Worm (Caenorhabditis elegans): ENCODE data around the gene col-168.

The col-168 gene

ce11 chrX:6292812-6293211 is 33.4 kb upstream of the col-168 start, which contains the start of gene mom-1:
mom-1 (plus strand) TSS chrX:6293112.
- TF ChIP-seq T22C8.4 (GFP tag; IDR thresholded peaks at IDR 0.05) (no peak), tab-1 (GFP tag; IDR thresholded peaks at IDR 0.05) (no peak), klf-2 (GFP tag; conservative IDR thresholded peaks at IDR 0.05) (no peak), ztf-29 (GFP tag; IDR thresholded peaks at IDR 0.05) (no peak), ref-1 (GFP tag; conservative IDR thresholded peaks at IDR 0.05) (no peak), med-1 (GFP tag; optimal IDR thresholded peaks at IDR 0.05; ENCODE audit: insufficient read depth) (no peak), cog-1 (tag; optimal IDR thresholded peaks at IDR 0.05) (no peak), flt-1 (GFP tag; IDR thresholded peaks at IDR 0.05) (no peak), ztf-23 (GFP tag; IDR thresholded peaks at IDR 0.05) (no peak)

ce11 chrX:6296402-6296844 is 29.8 kb upstream of the col-168 start:
- TF ChIP-seq T22C8.4 (GFP tag; IDR thresholded peaks at IDR 0.05) (peak; percentile 92), med-1 (GFP tag; optimal IDR thresholded peaks at IDR 0.05; ENCODE audit: insufficient read depth) (peak; percentile 39), ztf-29 (GFP tag; IDR thresholded peaks at IDR 0.05) (peak; percentile 63), flt-1 (GFP tag; IDR thresholded peaks at IDR 0.05) (peak; percentile 91), tab-1 (GFP tag; IDR thresholded peaks at IDR 0.05) (peak; percentile 80; the same call in 1 of the 2 replicates), ref-1 (GFP tag; conservative IDR thresholded peaks at IDR 0.05) (no peak; the same call in 1 of the 2 replicates), ztf-23 (GFP tag; IDR thresholded peaks at IDR 0.05) (peak; percentile 87), cog-1 (tag; optimal IDR thresholded peaks at IDR 0.05) (peak; percentile 99), klf-2 (GFP tag; conservative IDR thresholded peaks at IDR 0.05) (peak; percentile 83)

ce11 chrX:6299641-6300240 is 26.4 kb upstream of the col-168 start, which contains the start of gene cest-16:
cest-16 (plus strand) TSS chrX:6299942.
- TF ChIP-seq klf-2 (GFP tag; conservative IDR thresholded peaks at IDR 0.05) (no peak), cog-1 (tag; optimal IDR thresholded peaks at IDR 0.05) (no peak), med-1 (GFP tag; optimal IDR thresholded peaks at IDR 0.05; ENCODE audit: insufficient read depth) (no peak), ref-1 (GFP tag; conservative IDR thresholded peaks at IDR 0.05) (no peak), tab-1 (GFP tag; IDR thresholded peaks at IDR 0.05) (no peak), T22C8.4 (GFP tag; IDR thresholded peaks at IDR 0.05) (no peak), ztf-23 (GFP tag; IDR thresholded peaks at IDR 0.05) (no peak), flt-1 (GFP tag; IDR thresholded peaks at IDR 0.05) (no peak), ztf-29 (GFP tag; IDR thresholded peaks at IDR 0.05) (no peak)

- no peak for TF ChIP-seq ztf-29 (GFP tag; IDR thresholded peaks at IDR 0.05)
- no peak for TF ChIP-seq cog-1 (tag; optimal IDR thresholded peaks at IDR 0.05)
- TF ChIP-seq tab-1 (GFP tag; IDR thresholded peaks at IDR 0.05) = no peak
- TF ChIP-seq ztf-23 (GFP tag; IDR thresholded peaks at IDR 0.05) = no peak
- TF ChIP-seq klf-2 (GFP tag; conservative IDR thresholded peaks at IDR 0.05) = no peak
These were observed 14.8 kb upstream of the col-168 start, which contains the start of gene npr-38 for ce11 chrX:6311391-6311790. npr-38 (plus strand) TSS chrX:6311691.

- TF ChIP-seq ztf-23 (GFP tag; IDR thresholded peaks at IDR 0.05) = no peak
- TF ChIP-seq med-1 (GFP tag; optimal IDR thresholded peaks at IDR 0.05; ENCODE audit: insufficient read depth) = no peak
- TF ChIP-seq tab-1 (GFP tag; IDR thresholded peaks at IDR 0.05) = no peak
- TF ChIP-seq cog-1 (tag; optimal IDR thresholded peaks at IDR 0.05) = no peak
These were observed 7.4 kb upstream of the col-168 start for ce11 chrX:6318803-6319202.

ce11 chrX:6319546-6319945 is 6.6 kb upstream of the col-168 start, which contains the start of gene chtb-3:
chtb-3 (minus strand) TSS chrX:6319646.
- TF ChIP-seq T22C8.4 (GFP tag; IDR thresholded peaks at IDR 0.05) (no peak), flt-1 (GFP tag; IDR thresholded peaks at IDR 0.05) (no peak), ztf-23 (GFP tag; IDR thresholded peaks at IDR 0.05) (no peak), cog-1 (tag; optimal IDR thresholded peaks at IDR 0.05) (no peak), klf-2 (GFP tag; conservative IDR thresholded peaks at IDR 0.05) (no peak), tab-1 (GFP tag; IDR thresholded peaks at IDR 0.05) (no peak), ztf-29 (GFP tag; IDR thresholded peaks at IDR 0.05) (no peak)

ce11 chrX:6320887-6321286 is 5.3 kb upstream of the col-168 start:
- TF ChIP-seq med-1 (GFP tag; optimal IDR thresholded peaks at IDR 0.05; ENCODE audit: insufficient read depth) (no peak), tab-1 (GFP tag; IDR thresholded peaks at IDR 0.05) (no peak), ztf-23 (GFP tag; IDR thresholded peaks at IDR 0.05) (no peak), ztf-29 (GFP tag; IDR thresholded peaks at IDR 0.05) (no peak), flt-1 (GFP tag; IDR thresholded peaks at IDR 0.05) (no peak), klf-2 (GFP tag; conservative IDR thresholded peaks at IDR 0.05) (no peak), cog-1 (tag; optimal IDR thresholded peaks at IDR 0.05) (no peak), T22C8.4 (GFP tag; IDR thresholded peaks at IDR 0.05) (no peak), ref-1 (GFP tag; conservative IDR thresholded peaks at IDR 0.05) (no peak)

ce11 chrX:6321380-6321779 is 4.8 kb upstream of the col-168 start:
- TF ChIP-seq ref-1 (GFP tag; conservative IDR thresholded peaks at IDR 0.05) = no peak

ce11 chrX:6323129-6323528 is 3.1 kb upstream of the col-168 start, which contains the start of gene col-167:
col-167 (plus strand) TSS chrX:6323488.
- TF ChIP-seq med-1 (GFP tag; optimal IDR thresholded peaks at IDR 0.05; ENCODE audit: insufficient read depth) (no peak), ref-1 (GFP tag; conservative IDR thresholded peaks at IDR 0.05) (no peak), ztf-29 (GFP tag; IDR thresholded peaks at IDR 0.05) (no peak), ztf-23 (GFP tag; IDR thresholded peaks at IDR 0.05) (no peak), flt-1 (GFP tag; IDR thresholded peaks at IDR 0.05) (no peak), klf-2 (GFP tag; conservative IDR thresholded peaks at IDR 0.05) (no peak), tab-1 (GFP tag; IDR thresholded peaks at IDR 0.05) (no peak), cog-1 (tag; optimal IDR thresholded peaks at IDR 0.05) (no peak), T22C8.4 (GFP tag; IDR thresholded peaks at IDR 0.05) (no peak)

- TF ChIP-seq T22C8.4 (GFP tag; IDR thresholded peaks at IDR 0.05) = no peak
- TF ChIP-seq med-1 (GFP tag; optimal IDR thresholded peaks at IDR 0.05; ENCODE audit: insufficient read depth) = no peak
- TF ChIP-seq ref-1 (GFP tag; conservative IDR thresholded peaks at IDR 0.05) = no peak
- TF ChIP-seq flt-1 (GFP tag; IDR thresholded peaks at IDR 0.05) = no peak
- no peak for TF ChIP-seq ztf-23 (GFP tag; IDR thresholded peaks at IDR 0.05)
- no peak for TF ChIP-seq tab-1 (GFP tag; IDR thresholded peaks at IDR 0.05)
These were observed 2.7 kb downstream of the col-168 start, which contains the start of gene col-169 for ce11 chrX:6328860-6329259. col-169 (plus strand) TSS chrX:6329160.

Measured in whole organism, midembryonic.